Fruit fly (Drosophila melanogaster): ENCODE results near the gene lft.
A peak's percentile ranks its signal among the peaks of the same experiment; 100 is the strongest.

Gene lft

dm6 chr2L:10333091-10333991 is 30.9 kb upstream of the lft start, which contains the start of gene GATAd (continued):
- TF ChIP-seq Side (GFP tag; optimal IDR thresholded peaks at IDR 0.05) = no peak
- no peak for TF ChIP-seq CG12155 (GFP tag; optimal IDR thresholded peaks at IDR 0.05)
- no peak; the same call in 1 of the 2 replicates for TF ChIP-seq E2f2 (GFP tag; IDR thresholded peaks at IDR 0.05)
- no peak for TF ChIP-seq ash1 (GFP tag; optimal IDR thresholded peaks at IDR 0.05)
- peak; percentile 65 for TF ChIP-seq CG12659 (GFP tag; optimal IDR thresholded peaks at IDR 0.05)
- no peak for TF ChIP-seq nerfin-2 (GFP tag; IDR thresholded peaks at IDR 0.05; ENCODE audit: partially characterized antibody)
- TF ChIP-seq CG31365 (tag; optimal IDR thresholded peaks at IDR 0.05) = no peak
- no peak for TF ChIP-seq CG12942 (GFP tag; optimal IDR thresholded peaks at IDR 0.05)
- no peak for TF ChIP-seq jigr1 (GFP tag; IDR thresholded peaks at IDR 0.05)
- peak; percentile 28 for TF ChIP-seq CG12299 (tag; optimal IDR thresholded peaks at IDR 0.05)
- no peak for TF ChIP-seq CG34224 (GFP tag; IDR thresholded peaks at IDR 0.05; ENCODE audit: partially characterized antibody)
- TF ChIP-seq crp (GFP tag; optimal IDR thresholded peaks at IDR 0.05) = no peak
- no peak for TF ChIP-seq corto (GFP tag; optimal IDR thresholded peaks at IDR 0.05)
- no peak for TF ChIP-seq BtbVII (GFP tag; optimal IDR thresholded peaks at IDR 0.05)
- no peak for TF ChIP-seq CG31388 (GFP tag; optimal IDR thresholded peaks at IDR 0.05)
- TF ChIP-seq Fer3 (tag; optimal IDR thresholded peaks at IDR 0.05) = no peak
- TF ChIP-seq CG34376 (GFP tag; optimal IDR thresholded peaks at IDR 0.05) = no peak
- peak; percentile 87 for TF ChIP-seq kay (GFP tag; optimal IDR thresholded peaks at IDR 0.05)
- peak; percentile 69; the same call in 1 of the 2 replicates for TF ChIP-seq vvl (GFP tag; IDR thresholded peaks at IDR 0.05)
- TF ChIP-seq CG18619 (GFP tag; optimal IDR thresholded peaks at IDR 0.05) = no peak
- no peak for TF ChIP-seq Gug (GFP tag; IDR thresholded peaks at IDR 0.05)
- TF ChIP-seq sr (GFP tag; IDR thresholded peaks at IDR 0.05) = no peak
- no peak for TF ChIP-seq Lpt (GFP tag; optimal IDR thresholded peaks at IDR 0.05)
- no peak for TF ChIP-seq sim (GFP tag; IDR thresholded peaks at IDR 0.05)
- TF ChIP-seq MESR4 (GFP tag; optimal IDR thresholded peaks at IDR 0.05) = peak; percentile 86
- no peak for TF ChIP-seq pita (GFP tag; optimal IDR thresholded peaks at IDR 0.05)
- no peak for TF ChIP-seq CG2199 (GFP tag; IDR thresholded peaks at IDR 0.05)
- TF ChIP-seq pfk (GFP tag; optimal IDR thresholded peaks at IDR 0.05) = peak; percentile 83
- peak; percentile 16 for TF ChIP-seq lilli (GFP tag; optimal IDR thresholded peaks at IDR 0.05)
- no peak for TF ChIP-seq tll (GFP tag; optimal IDR thresholded peaks at IDR 0.05)
- TF ChIP-seq HLHmδ (GFP tag; optimal IDR thresholded peaks at IDR 0.05) = no peak
- TF ChIP-seq CG4360 (GFP tag; IDR thresholded peaks at IDR 0.05) = no peak
- TF ChIP-seq CG18262 (tag; optimal IDR thresholded peaks at IDR 0.05) = peak; percentile 4
- TF ChIP-seq PHDP (tag; optimal IDR thresholded peaks at IDR 0.05) = peak; percentile 19
- no peak; the same call in 2 of the 3 replicates for TF ChIP-seq zen2 (GFP tag; IDR thresholded peaks at IDR 0.05; ENCODE audit: partially characterized antibody)
- TF ChIP-seq CG2712 (tag; optimal IDR thresholded peaks at IDR 0.05) = peak; percentile 46
- no peak for TF ChIP-seq ken (GFP tag; IDR thresholded peaks at IDR 0.05)
- TF ChIP-seq otp (GFP tag; IDR thresholded peaks at IDR 0.05) = no peak
- no peak for TF ChIP-seq az2 (GFP tag; optimal IDR thresholded peaks at IDR 0.05)
- peak; percentile 21; the same call in 1 of the 2 replicates for TF ChIP-seq ssp (GFP tag; IDR thresholded peaks at IDR 0.05)
- TF ChIP-seq Ets65A (GFP tag) = no peak
- TF ChIP-seq gsb-n (tag; optimal IDR thresholded peaks at IDR 0.05) = no peak
- TF ChIP-seq CG11504 (tag; optimal IDR thresholded peaks at IDR 0.05) = no peak
- no peak for TF ChIP-seq stc (GFP tag; IDR thresholded peaks at IDR 0.05)
- TF ChIP-seq CG10366 (GFP tag; IDR thresholded peaks at IDR 0.05) = no peak
- no peak for TF ChIP-seq CG11696 (GFP tag; IDR thresholded peaks at IDR 0.05)
- peak; percentile 21 for TF ChIP-seq CG13424 (tag; optimal IDR thresholded peaks at IDR 0.05)
- no peak for TF ChIP-seq Dad (GFP tag; optimal IDR thresholded peaks at IDR 0.05)
- TF ChIP-seq NC2α (GFP tag; optimal IDR thresholded peaks at IDR 0.05) = no peak

Data from whole organism, embryonic.